Fruit fly (Drosophila melanogaster) whole organism, embryonic: ENCODE measurements around the gene Nse4.

Experiments
- Bdp1 ChIP-seq: fragments of 200-800 bp; sonication (Bioruptor generic); optimal IDR thresholded peaks from 3 replicates; lab custom pipeline; 2016; ENCODE audit warnings: missing biosample characterization, missing genetic modification characterization
- Bteb2 ChIP-seq: fragments of 200-800 bp; sonication (Bioruptor generic); optimal IDR thresholded peaks from 2 replicates; lab custom pipeline; 2016; ENCODE audit warnings: missing biosample characterization, missing genetic modification characterization
- CG10274 ChIP-seq: fragments of 200-800 bp; sonication (Bioruptor generic); optimal IDR thresholded peaks from 3 replicates; lab custom pipeline; 2017; ENCODE audit warnings: missing biosample characterization, mild to moderate bottlenecking, missing genetic modification characterization
- CG13624 ChIP-seq: fragments of 200-800 bp; sonication (Bioruptor generic); optimal IDR thresholded peaks from 2 replicates; lab custom pipeline; 2016; ENCODE audit warnings: missing biosample characterization, missing genetic modification characterization
- CG14014 ChIP-seq: fragments of 200-800 bp; sonication (Bioruptor generic); IDR thresholded peaks from 2 replicates; pipeline ENCODE4 v1.3.6; 2022; ENCODE audit warnings: missing biosample characterization, missing genetic modification characterization
- CG14441 ChIP-seq: fragments of 200-800 bp; sonication (Bioruptor generic); IDR thresholded peaks from 2 replicates; pipeline ENCODE4 v1.3.6; 2022; ENCODE audit warnings: missing biosample characterization, missing genetic modification characterization
- CG15011 ChIP-seq: fragments of 200-800 bp; sonication (Bioruptor generic); optimal IDR thresholded peaks from 3 replicates; lab custom pipeline; 2018; ENCODE audit warnings: missing biosample characterization, mild to moderate bottlenecking, missing genetic modification characterization
- CG1529 ChIP-seq: fragments of 200-800 bp; sonication (Bioruptor generic); optimal IDR thresholded peaks from 3 replicates; lab custom pipeline; 2018; ENCODE audit warnings: missing biosample characterization, missing genetic modification characterization
- CG17612 ChIP-seq: fragments of 200-800 bp; sonication (Bioruptor generic); IDR thresholded peaks from 2 replicates; pipeline ENCODE4 v1.3.6; 2022; ENCODE audit warnings: missing biosample characterization, missing genetic modification characterization
- CG17912 ChIP-seq: fragments of 200-800 bp; sonication (Bioruptor generic); optimal IDR thresholded peaks from 2 replicates; lab custom pipeline; 2018; ENCODE audit warnings: missing biosample characterization, mild to moderate bottlenecking, missing genetic modification characterization
- CG18476 ChIP-seq: fragments of 200-800 bp; sonication (Bioruptor generic); optimal IDR thresholded peaks from 2 replicates; lab custom pipeline; 2016; ENCODE audit warnings: missing biosample characterization, mild to moderate bottlenecking, missing genetic modification characterization
- CG18599 ChIP-seq: fragments of 200-800 bp; sonication (Bioruptor generic); optimal IDR thresholded peaks from 3 replicates; lab custom pipeline; 2017; ENCODE audit warnings: missing biosample characterization, missing genetic modification characterization, mild to moderate bottlenecking, moderate library complexity, missing genetic modification reagents
- CG2875 ChIP-seq: fragments of 200-800 bp; sonication (Bioruptor generic); optimal IDR thresholded peaks from 2 replicates; lab custom pipeline; 2017; ENCODE audit warnings: missing biosample characterization, mild to moderate bottlenecking, missing genetic modification characterization, missing genetic modification reagents
- CG3407 ChIP-seq: fragments of 200-800 bp; sonication (Bioruptor generic); optimal IDR thresholded peaks from 2 replicates; lab custom pipeline; 2018; ENCODE audit warnings: missing biosample characterization, mild to moderate bottlenecking, missing genetic modification characterization
- CG7271 ChIP-seq: fragments of 200-800 bp; sonication (Bioruptor generic); optimal IDR thresholded peaks from 2 replicates; lab custom pipeline; 2018; ENCODE audit warnings: missing biosample characterization, mild to moderate bottlenecking, missing genetic modification characterization, moderate library complexity
- CG8944 ChIP-seq: fragments of 200-800 bp; sonication (Bioruptor generic); optimal IDR thresholded peaks from 3 replicates; lab custom pipeline; 2016; ENCODE audit warnings: missing biosample characterization, missing genetic modification characterization
- CG9876 ChIP-seq: fragments of 200-800 bp; sonication (Bioruptor generic); optimal IDR thresholded peaks from 2 replicates; lab custom pipeline; 2016; ENCODE audit warnings: missing biosample characterization, missing genetic modification characterization
- D19B ChIP-seq: fragments of 200-800 bp; sonication (Bioruptor generic); optimal IDR thresholded peaks from 2 replicates; lab custom pipeline; 2017; ENCODE audit warnings: missing biosample characterization, mild to moderate bottlenecking, missing genetic modification characterization
- Dbx ChIP-seq: fragments of 200-800 bp; sonication (Bioruptor generic); IDR thresholded peaks from 3 replicates; pipeline ENCODE4 v1.3.6; 2022; ENCODE audit warnings: missing biosample characterization, missing genetic modification characterization
- Elba2 ChIP-seq: fragments of 200-800 bp; sonication (Bioruptor generic); optimal IDR thresholded peaks from 3 replicates; lab custom pipeline; 2016; ENCODE audit warnings: missing biosample characterization, missing genetic modification characterization
- Ets97D ChIP-seq: fragments of 200-800 bp; sonication (Bioruptor generic); optimal IDR thresholded peaks from 3 replicates; lab custom pipeline; 2016; ENCODE audit warnings: missing biosample characterization, missing genetic modification characterization
- Fer1 ChIP-seq: fragments of 200-800 bp; sonication (Bioruptor generic); optimal IDR thresholded peaks from 2 replicates; lab custom pipeline; 2017; ENCODE audit warnings: missing biosample characterization, mild to moderate bottlenecking, missing genetic modification characterization
- GATAe ChIP-seq: fragments of 200-800 bp; sonication (Bioruptor generic); conservative IDR thresholded peaks from 2 replicates; pipeline ENCODE4 v1.3.6; 2022; ENCODE audit warnings: missing biosample characterization, missing genetic modification characterization
- Gug ChIP-seq: fragments of 200-800 bp; sonication (Bioruptor generic); IDR thresholded peaks from 4 replicates; pipeline ENCODE4 v1.3.6; 2022; ENCODE audit warnings: missing biosample characterization, missing genetic modification characterization
- HLH3B ChIP-seq: fragments of 200-800 bp; sonication (Bioruptor generic); IDR thresholded peaks from 2 replicates; pipeline ENCODE4 v1.3.6; 2022; ENCODE audit warnings: missing biosample characterization, missing genetic modification characterization
- Mes4 ChIP-seq: fragments of 200-800 bp; sonication (Bioruptor generic); optimal IDR thresholded peaks from 2 replicates; lab custom pipeline; 2016; ENCODE audit warnings: missing biosample characterization, missing genetic modification characterization
- Rx ChIP-seq: fragments of 200-800 bp; sonication (Bioruptor generic); IDR thresholded peaks from 2 replicates; pipeline ENCODE4 v1.3.6; 2022; ENCODE audit warnings: missing biosample characterization, missing genetic modification characterization
- aop ChIP-seq: fragments of 200-800 bp; sonication (Bioruptor generic); IDR thresholded peaks from 2 replicates; pipeline ENCODE4 v1.3.6; 2022; ENCODE audit warnings: missing biosample characterization, missing genetic modification characterization
- az2 ChIP-seq: fragments of 200-800 bp; sonication (Bioruptor generic); optimal IDR thresholded peaks from 3 replicates; lab custom pipeline; 2016; ENCODE audit warnings: missing biosample characterization, missing genetic modification characterization
- cato ChIP-seq: fragments of 200-800 bp; sonication (Bioruptor generic); optimal IDR thresholded peaks from 2 replicates; lab custom pipeline; 2016; ENCODE audit warnings: missing biosample characterization, missing genetic modification characterization, borderline replicate concordance
- croc ChIP-seq: fragments of 200-800 bp; sonication (Bioruptor generic); conservative IDR thresholded peaks from 3 replicates; pipeline ENCODE4 v1.3.6; 2022; ENCODE audit warnings: missing biosample characterization, missing genetic modification characterization
- danr ChIP-seq: fragments of 200-800 bp; sonication (Bioruptor generic); IDR thresholded peaks from 2 replicates; pipeline ENCODE4 v1.3.6; 2022; ENCODE audit warnings: missing biosample characterization, missing genetic modification characterization
- dmrt99B ChIP-seq: fragments of 200-800 bp; sonication (Bioruptor generic); optimal IDR thresholded peaks from 2 replicates; lab custom pipeline; 2018; ENCODE audit warnings: missing biosample characterization, mild to moderate bottlenecking, missing genetic modification characterization, moderate library complexity
- gem ChIP-seq: fragments of 200-800 bp; sonication (Bioruptor generic); optimal IDR thresholded peaks from 2 replicates; lab custom pipeline; 2019; ENCODE audit warnings: missing biosample characterization, mild to moderate bottlenecking, missing genetic modification characterization, moderate library complexity
- grau ChIP-seq: fragments of 200-800 bp; optimal IDR thresholded peaks from 3 replicates; lab custom pipeline; 2019; ENCODE audit warnings: missing biosample characterization, mild to moderate bottlenecking, missing genetic modification characterization, moderate library complexity
- gro ChIP-seq: fragments of 200-800 bp; sonication (Bioruptor generic); optimal IDR thresholded peaks from 2 replicates; lab custom pipeline; 2016; ENCODE audit warnings: missing biosample characterization, missing genetic modification characterization
- kni ChIP-seq: fragments of 200-800 bp; sonication (Bioruptor generic); optimal IDR thresholded peaks from 3 replicates; lab custom pipeline; 2017; ENCODE audit warnings: mild to moderate bottlenecking, missing biosample characterization, missing genetic modification reagents, missing genetic modification characterization
- lola ChIP-seq, 3 experiments: fragments of >200 bp in 2 of 3; fragments of 200-800 bp in 1 of 3; sonication (Bioruptor generic) in 1 of 3; optimal IDR thresholded peaks; 2 replicates each; lab custom pipeline; 2017 to 2019; ENCODE audit warnings: missing biosample characterization in 3 of 3, missing genetic modification characterization in 3 of 3, mild to moderate bottlenecking in 1 of 3, moderate library complexity in 1 of 3
- mld ChIP-seq: fragments of 200-800 bp; sonication (Bioruptor generic); IDR thresholded peaks from 3 replicates; pipeline ENCODE4 v1.3.6; 2022; ENCODE audit warnings: missing biosample characterization, missing genetic modification characterization; ENCODE audit not compliant: partially characterized antibody
- peb ChIP-seq: fragments of 200-800 bp; sonication (Bioruptor generic); IDR thresholded peaks from 2 replicates; pipeline ENCODE4 v1.3.6; 2022; ENCODE audit warnings: missing biosample characterization, missing genetic modification characterization
- pfk ChIP-seq: fragments of 200-800 bp; sonication (Bioruptor generic); optimal IDR thresholded peaks from 2 replicates; lab custom pipeline; 2018; ENCODE audit warnings: missing biosample characterization, mild to moderate bottlenecking, missing genetic modification characterization, moderate library complexity
- repo ChIP-seq: fragments of 200-800 bp; sonication (Bioruptor generic); optimal IDR thresholded peaks from 2 replicates; lab custom pipeline; 2016; ENCODE audit warnings: missing biosample characterization, missing genetic modification characterization
- shn ChIP-seq: fragments of 200-800 bp; sonication (Bioruptor generic); optimal IDR thresholded peaks from 3 replicates; lab custom pipeline; 2016; ENCODE audit warnings: missing biosample characterization, missing genetic modification characterization
- sim ChIP-seq: fragments of 200-800 bp; sonication (Bioruptor generic); IDR thresholded peaks from 2 replicates; pipeline ENCODE4 v1.3.6; 2022; ENCODE audit warnings: missing biosample characterization, missing genetic modification characterization
- tup ChIP-seq: fragments of 200-800 bp; sonication (Bioruptor generic); optimal IDR thresholded peaks from 2 replicates; lab custom pipeline; 2016; ENCODE audit warnings: missing biosample characterization, mild to moderate bottlenecking, missing genetic modification characterization, moderate library complexity
- vvl ChIP-seq: fragments of 200-800 bp; sonication (Bioruptor generic); IDR thresholded peaks from 2 replicates; pipeline ENCODE4 v1.3.6; 2022; ENCODE audit warnings: missing biosample characterization, missing genetic modification characterization
- wek ChIP-seq: fragments of 200-800 bp; sonication (Bioruptor generic); optimal IDR thresholded peaks from 3 replicates; lab custom pipeline; 2018; ENCODE audit warnings: missing biosample characterization, mild to moderate bottlenecking, missing genetic modification characterization, moderate library complexity
- yki ChIP-seq: fragments of >200 bp; optimal IDR thresholded peaks from 3 replicates; lab custom pipeline; 2018
- zf30C ChIP-seq: fragments of 200-800 bp; sonication (Bioruptor generic); optimal IDR thresholded peaks from 3 replicates; lab custom pipeline; 2018; ENCODE audit warnings: missing biosample characterization, mild to moderate bottlenecking, missing genetic modification characterization
- zfh1 ChIP-seq: fragments of 200-800 bp; sonication (Bioruptor generic); IDR thresholded peaks from 3 replicates; pipeline ENCODE4 v1.3.6; 2022; ENCODE audit warnings: missing biosample characterization, missing genetic modification characterization

The Nse4 gene

DNA sequence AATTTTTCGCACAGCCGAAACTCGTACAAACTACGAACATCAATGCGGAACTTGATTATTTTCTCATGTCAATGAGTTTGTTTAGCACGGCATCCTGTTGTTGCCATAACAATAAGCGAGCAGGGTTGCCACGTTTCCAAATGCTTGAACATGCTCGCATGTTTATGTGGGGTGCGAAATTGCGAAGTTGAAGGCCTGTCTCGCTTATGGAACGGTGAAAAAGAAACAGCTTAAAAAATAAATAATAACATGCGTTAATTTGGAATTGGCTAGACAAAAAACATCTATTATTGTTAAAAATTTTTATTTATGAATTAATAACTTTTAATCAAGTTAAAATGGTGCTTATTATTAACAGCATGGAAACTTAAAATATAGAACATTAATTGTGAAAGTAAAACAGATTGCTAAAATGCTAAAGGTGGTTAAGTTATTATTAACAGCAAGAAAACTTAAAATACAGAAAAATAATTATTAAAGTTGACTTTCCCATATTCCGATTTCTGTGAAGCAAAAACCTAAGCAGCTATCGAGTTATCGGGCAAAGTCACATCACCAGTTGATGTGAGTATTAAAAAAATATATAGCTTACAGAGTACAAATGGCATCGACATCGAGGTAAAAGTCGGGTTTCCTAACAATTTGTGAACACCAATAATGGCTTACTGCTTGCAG is 8.3 kb upstream of the Nse4 start, which contains the start of the genes Bug22 and TfIIB (continued):
- TF ChIP-seq GATAe (GFP tag; lab: Robert Waterston, UW) (no peak), CG18476 (GFP tag; lab: Kevin White, UChicago) (peak; percentile 57), aop (GFP tag; lab: Robert Waterston, UW) (no peak), zfh1 (peak; percentile 78), repo (no peak), pfk (GFP tag; lab: Kevin White, UChicago) (peak; percentile 93), az2 (GFP tag; lab: Kevin White, UChicago) (peak; percentile 76), Bteb2 (GFP tag; lab: Kevin White, UChicago) (peak; percentile 46), Bdp1 (GFP tag; lab: Kevin White, UChicago) (peak; percentile 27), CG1529 (GFP tag; lab: Kevin White, UChicago) (peak; percentile 6), Rx (GFP tag; lab: Robert Waterston, UW) (peak; percentile 40), dmrt99B (tag; lab: Kevin White, UChicago) (no peak), zf30C (GFP tag; lab: Kevin White, UChicago) (no peak), HLH3B (GFP tag; lab: Robert Waterston, UW) (peak; percentile 58), danr (GFP tag; lab: Robert Waterston, UW) (no peak), croc (GFP tag; lab: Robert Waterston, UW) (no peak), CG2875 (GFP tag; lab: Kevin White, UChicago) (no peak), yki (no peak), kni (GFP tag; lab: Kevin White, UChicago) (no peak), gro (GFP tag; lab: Kevin White, UChicago) (peak; percentile 19), sim (no peak), wek (GFP tag; lab: Kevin White, UChicago) (peak; percentile 11), Ets97D (GFP tag; lab: Kevin White, UChicago) (peak; percentile 70), CG9876 (GFP tag; lab: Kevin White, UChicago) (peak; percentile 41), tup (GFP tag; lab: Kevin White, UChicago) (peak; percentile 61), mld (no peak), CG8944 (GFP tag; lab: Kevin White, UChicago) (peak; percentile 63), peb (no peak), shn (GFP tag; lab: Kevin White, UChicago) (peak; percentile 71), Elba2 (GFP tag; lab: Kevin White, UChicago) (peak; percentile 87), CG15011 (GFP tag; lab: Kevin White, UChicago) (no peak), CG14014 (GFP tag; lab: Robert Waterston, UW) (peak; percentile 71), D19B (GFP tag; lab: Kevin White, UChicago) (no peak), Gug (GFP tag; lab: Robert Waterston, UW) (peak; percentile 65; the same call in 2 of the 4 replicates), CG17612 (no peak), Fer1 (GFP tag; lab: Kevin White, UChicago) (peak; percentile 47), CG3407 (GFP tag; lab: Kevin White, UChicago) (peak; percentile 18), lola (GFP tag; optimal IDR thresholded peaks at IDR 0.05; lab: Kevin White, UChicago) (peak in 1 of 3 experiments; percentile 54), cato (GFP tag; lab: Kevin White, UChicago) (peak; percentile 33), Dbx (peak; percentile 66; the same call in 2 of the 3 replicates), CG10274 (GFP tag; lab: Kevin White, UChicago) (no peak), CG14441 (peak; percentile 70), CG13624 (GFP tag; lab: Kevin White, UChicago) (peak; percentile 62), vvl (GFP tag; lab: Robert Waterston, UW) (peak; percentile 84), gem (tag; lab: Kevin White, UChicago) (peak; percentile 85), CG18599 (GFP tag; lab: Kevin White, UChicago) (no peak), Mes4 (peak; percentile 58), CG17912 (GFP tag; lab: Kevin White, UChicago) (peak; percentile 32), CG7271 (tag; lab: Kevin White, UChicago) (peak; percentile 6), grau (tag; lab: Kevin White, UChicago) (peak; percentile 73)
